Worm (Caenorhabditis elegans) whole organism, midembryonic: Measurements from ENCODE around the gene nlp-7.
A peak's percentile ranks its signal among the peaks of the same experiment; 100 is the strongest.

ENCODE experiments used
- cog-1 ChIP-seq: sonication (generic microtip); optimal IDR thresholded peaks from 2 replicates; lab custom pipeline; 2016; ENCODE audit warnings: missing genetic modification characterization, missing compliant biosample characterization
- flt-1 ChIP-seq: fragments of 200-800 bp; sonication (Bioruptor generic); IDR thresholded peaks from 2 replicates; pipeline ENCODE4 v1.3.6; 2022; ENCODE audit warnings: missing genetic modification characterization, missing compliant biosample characterization
- med-1 ChIP-seq: sonication (generic microtip); optimal IDR thresholded peaks from 2 replicates; lab custom pipeline; 2017; ENCODE audit warnings: missing genetic modification characterization, mild to moderate bottlenecking, missing compliant biosample characterization, antibody characterized with exemption, missing genetic modification reagents; ENCODE audit not compliant: insufficient read depth
- ref-1 ChIP-seq: fragments of 200-800 bp; sonication (Bioruptor generic); conservative IDR thresholded peaks from 2 replicates; pipeline ENCODE4 v1.3.6; 2022; ENCODE audit warnings: missing genetic modification reagents, missing genetic modification characterization, missing compliant biosample characterization
- tab-1 ChIP-seq: fragments of 200-800 bp; sonication (Bioruptor generic); IDR thresholded peaks from 2 replicates; pipeline ENCODE4 v1.3.6; 2022; ENCODE audit warnings: missing genetic modification characterization, missing compliant biosample characterization
- ztf-23 ChIP-seq: fragments of 200-800 bp; sonication (Bioruptor generic); IDR thresholded peaks from 2 replicates; pipeline ENCODE4 v1.3.6; 2022; ENCODE audit warnings: missing genetic modification reagents, missing genetic modification characterization, missing compliant biosample characterization
- ztf-29 ChIP-seq: fragments of 200-800 bp; sonication (Bioruptor generic); IDR thresholded peaks from 2 replicates; pipeline ENCODE4 v1.3.6; 2022; ENCODE audit warnings: missing genetic modification reagents, missing genetic modification characterization, missing compliant biosample characterization

- no peak for TF ChIP-seq ztf-29
- peak; percentile 8; the same call in 1 of the 2 replicates for TF ChIP-seq tab-1 (GFP tag; lab: Robert Waterston, UW)
- no peak for TF ChIP-seq ztf-23
- TF ChIP-seq cog-1 (tag; lab: Kevin White, UChicago) = peak; percentile 3
- TF ChIP-seq med-1 = no peak
- TF ChIP-seq flt-1 (GFP tag; lab: Robert Waterston, UW) = no peak
- TF ChIP-seq ref-1 (GFP tag; lab: Robert Waterston, UW) = no peak
Measured at ce11 chrX:8556614-8557196, 36.3 kb upstream of the nlp-7 start, which contains the start of gene utx-1.
